Worm (Caenorhabditis elegans): ENCODE results near the gene cgr-1.

Gene cgr-1

DNA sequence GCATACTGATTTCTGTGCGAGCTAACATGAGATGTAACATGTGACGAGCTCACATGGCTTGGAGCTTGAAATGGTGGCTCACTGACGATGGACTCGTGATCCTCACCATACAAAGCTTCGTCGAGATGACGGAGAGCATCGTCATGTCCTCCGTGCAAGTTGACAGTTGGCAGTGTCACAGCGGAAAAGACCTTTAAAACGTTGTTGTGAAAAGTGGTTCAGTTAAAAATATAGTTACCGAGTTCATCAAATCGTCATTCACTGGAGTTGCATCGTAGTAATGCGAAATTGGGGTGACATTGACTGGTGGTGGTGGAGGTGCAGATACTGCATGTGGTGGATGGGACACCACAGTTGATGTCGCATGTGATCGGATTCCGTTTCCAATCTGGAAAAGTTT is 10.2 kb upstream of the cgr-1 start:
- TF ChIP-seq tra-4 (tag; optimal IDR thresholded peaks at IDR 0.05), result no peak
- no peak for TF ChIP-seq tbx-11 (GFP tag; IDR thresholded peaks at IDR 0.05)
- no peak for TF ChIP-seq pes-1 (GFP tag; IDR thresholded peaks at IDR 0.05)
- TF ChIP-seq sea-1 (GFP tag; conservative IDR thresholded peaks at IDR 0.05), result no peak
- TF ChIP-seq aly-1 (tag; optimal IDR thresholded peaks at IDR 0.05), result no peak
- TF ChIP-seq ceh-13 (GFP tag; optimal IDR thresholded peaks at IDR 0.05), result no peak
- no peak for TF ChIP-seq hmg-4 (GFP tag; optimal IDR thresholded peaks at IDR 0.05)
- no peak for TF ChIP-seq hnd-1 (tag; optimal IDR thresholded peaks at IDR 0.05)
- TF ChIP-seq flt-1 (GFP tag; IDR thresholded peaks at IDR 0.05), result no peak
- TF ChIP-seq B0310.2 (tag; optimal IDR thresholded peaks at IDR 0.05), result no peak
- TF ChIP-seq hmbx-1 (tag; optimal IDR thresholded peaks at IDR 0.05), result no peak
- TF ChIP-seq tbx-37 (GFP tag; conservative IDR thresholded peaks at IDR 0.05), result no peak
- no peak for TF ChIP-seq scrt-1 (GFP tag; IDR thresholded peaks at IDR 0.05)
- TF ChIP-seq F13C5.2 (tag; optimal IDR thresholded peaks at IDR 0.05), result no peak
- TF ChIP-seq ceh-36 (tag; optimal IDR thresholded peaks at IDR 0.05), result no peak
- no peak for TF ChIP-seq ama-1 (optimal IDR thresholded peaks at IDR 0.05)
- no peak for TF ChIP-seq ets-7 (tag; optimal IDR thresholded peaks at IDR 0.05)

DNA sequence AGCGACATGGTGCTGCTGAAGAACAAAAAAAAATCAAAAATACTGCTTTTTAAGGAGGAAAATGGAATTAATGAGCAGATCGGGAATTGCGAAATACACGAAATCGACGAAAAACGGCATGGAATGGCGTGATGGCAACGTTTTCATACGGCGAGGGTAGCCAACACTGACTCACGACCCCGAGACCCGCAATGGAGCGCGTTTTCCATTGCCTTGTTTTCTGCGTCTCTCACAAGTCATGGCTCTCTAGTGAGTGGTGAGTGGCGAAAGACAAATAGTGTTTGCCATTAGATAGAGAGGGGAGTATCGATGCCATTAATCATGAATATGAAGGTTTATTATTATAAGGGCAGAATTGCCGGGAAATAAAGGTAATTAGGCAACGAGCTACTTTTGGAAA is 5.5 kb upstream of the cgr-1 start, which contains the start of gene C18B2.4:
Gene C18B2.4 (minus strand): TSS at position 15 of the 400 bp plus-strand sequence.
- TF ChIP-seq tbx-37 (GFP tag; conservative IDR thresholded peaks at IDR 0.05) (0 out of 2 replicates have a peak, but pooled peaks have one; percentile 14), hmg-4 (GFP tag; optimal IDR thresholded peaks at IDR 0.05) (peak; percentile 39), F13C5.2 (tag; optimal IDR thresholded peaks at IDR 0.05) (peak; percentile 7), ceh-13 (GFP tag; optimal IDR thresholded peaks at IDR 0.05) (no peak), sea-1 (GFP tag; conservative IDR thresholded peaks at IDR 0.05) (no peak)

DNA sequence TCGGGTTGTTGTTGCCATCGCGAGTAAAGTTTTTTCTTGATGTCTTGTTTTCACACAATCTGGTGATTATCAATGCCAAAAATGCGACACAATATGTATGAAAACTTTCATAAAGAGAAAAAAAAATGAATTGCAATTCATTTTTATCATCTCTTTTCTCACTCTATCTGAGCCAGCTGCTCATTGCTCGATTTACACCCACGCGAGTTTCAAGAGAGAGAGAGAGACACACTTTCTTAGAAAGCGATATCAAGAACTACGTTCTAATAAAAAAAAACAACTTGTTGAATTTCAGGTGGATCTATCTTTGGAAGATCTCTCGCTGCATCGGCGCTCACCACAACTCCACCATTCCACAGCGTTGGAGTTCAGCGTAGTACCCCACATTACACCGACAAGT is 2.4 kb upstream of the cgr-1 start:
- TF ChIP-seq ets-7 (tag; optimal IDR thresholded peaks at IDR 0.05), result no peak
- no peak for TF ChIP-seq F13C5.2 (tag; optimal IDR thresholded peaks at IDR 0.05)

DNA sequence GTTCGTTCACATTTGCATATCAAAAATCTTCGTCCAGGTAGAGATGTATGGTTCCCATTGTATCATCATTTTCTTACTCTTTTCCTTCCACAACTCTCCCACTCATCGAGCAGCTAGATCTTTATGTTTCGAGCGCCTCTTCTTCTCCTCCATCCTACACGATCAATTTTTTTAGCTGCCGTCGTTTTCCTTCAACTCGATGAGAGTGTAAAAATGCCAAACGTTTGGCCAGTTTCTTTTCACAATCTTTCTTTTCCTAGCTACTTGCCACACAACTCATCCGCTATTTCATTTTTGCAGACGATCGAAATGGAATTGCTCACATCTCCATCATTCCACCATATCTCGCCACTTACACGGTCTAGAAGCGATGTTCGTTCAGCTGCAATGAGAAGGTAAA is 1.3 kb upstream of the cgr-1 start, which contains the start of gene C18B2.3:
Gene C18B2.3 (plus strand): TSS at position 301 of the 400 bp plus-strand sequence.
- TF ChIP-seq tbx-11 (GFP tag; IDR thresholded peaks at IDR 0.05), result no peak
- TF ChIP-seq ets-7 (tag; optimal IDR thresholded peaks at IDR 0.05), result no peak
- no peak for TF ChIP-seq ama-1 (optimal IDR thresholded peaks at IDR 0.05)
- TF ChIP-seq F13C5.2 (tag; optimal IDR thresholded peaks at IDR 0.05), result no peak
- TF ChIP-seq tbx-37 (GFP tag; conservative IDR thresholded peaks at IDR 0.05), result no peak
- TF ChIP-seq tra-4 (tag; optimal IDR thresholded peaks at IDR 0.05), result no peak
- no peak for TF ChIP-seq pes-1 (GFP tag; IDR thresholded peaks at IDR 0.05)
- no peak for TF ChIP-seq aly-1 (tag; optimal IDR thresholded peaks at IDR 0.05)
- TF ChIP-seq flt-1 (GFP tag; IDR thresholded peaks at IDR 0.05), result no peak
- no peak for TF ChIP-seq hnd-1 (tag; optimal IDR thresholded peaks at IDR 0.05)
- no peak for TF ChIP-seq ceh-36 (tag; optimal IDR thresholded peaks at IDR 0.05)
- no peak for TF ChIP-seq ceh-13 (GFP tag; optimal IDR thresholded peaks at IDR 0.05)
- no peak for TF ChIP-seq hmg-4 (GFP tag; optimal IDR thresholded peaks at IDR 0.05)
- no peak for TF ChIP-seq hmbx-1 (tag; optimal IDR thresholded peaks at IDR 0.05)
- TF ChIP-seq B0310.2 (tag; optimal IDR thresholded peaks at IDR 0.05), result no peak
- no peak for TF ChIP-seq sea-1 (GFP tag; conservative IDR thresholded peaks at IDR 0.05)
- no peak for TF ChIP-seq scrt-1 (GFP tag; IDR thresholded peaks at IDR 0.05)

DNA sequence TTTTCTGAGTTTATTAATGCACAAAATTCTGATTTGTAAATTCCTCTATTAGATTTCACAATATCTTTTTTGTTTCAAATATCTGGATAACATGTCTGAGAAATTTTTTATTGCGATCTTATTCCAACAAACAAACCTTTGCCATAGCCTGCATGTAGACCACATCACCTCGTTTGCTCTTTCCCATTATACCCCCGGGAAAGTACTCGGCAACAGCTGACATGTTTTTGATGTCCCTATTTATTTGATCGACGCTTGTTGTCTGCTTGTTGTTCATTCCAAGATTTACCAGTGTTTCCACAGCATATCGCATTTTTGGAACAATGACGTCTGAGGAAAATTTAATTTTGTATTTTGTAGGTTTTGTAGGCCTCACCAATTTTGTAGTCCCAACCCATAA is 397 bp downstream of the cgr-1 start:
- TF ChIP-seq tra-4 (tag; optimal IDR thresholded peaks at IDR 0.05), result no peak

DNA sequence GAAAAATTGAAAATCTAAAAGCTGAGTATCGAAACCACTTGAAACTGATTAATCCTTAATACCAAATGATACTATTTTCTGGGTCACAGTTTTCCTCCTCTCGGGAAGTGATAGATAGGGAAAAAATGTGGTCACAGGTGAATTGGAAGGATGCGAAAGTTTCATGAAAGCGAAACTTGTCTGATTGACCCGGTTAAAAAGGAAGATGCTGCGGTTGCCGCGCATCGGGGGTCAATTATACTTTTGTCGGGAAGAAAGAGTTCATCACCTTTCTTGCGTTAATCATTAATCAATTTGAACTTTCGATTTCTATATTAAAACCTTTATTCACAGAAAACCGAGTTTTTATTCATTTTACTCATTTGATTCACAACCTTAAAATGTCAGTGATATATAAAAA is 3.3 kb downstream of the cgr-1 start:
- TF ChIP-seq hmg-4 (GFP tag; optimal IDR thresholded peaks at IDR 0.05) (no peak), hnd-1 (tag; optimal IDR thresholded peaks at IDR 0.05) (no peak), tbx-11 (GFP tag; IDR thresholded peaks at IDR 0.05) (no peak), sea-1 (GFP tag; conservative IDR thresholded peaks at IDR 0.05) (no peak)

DNA sequence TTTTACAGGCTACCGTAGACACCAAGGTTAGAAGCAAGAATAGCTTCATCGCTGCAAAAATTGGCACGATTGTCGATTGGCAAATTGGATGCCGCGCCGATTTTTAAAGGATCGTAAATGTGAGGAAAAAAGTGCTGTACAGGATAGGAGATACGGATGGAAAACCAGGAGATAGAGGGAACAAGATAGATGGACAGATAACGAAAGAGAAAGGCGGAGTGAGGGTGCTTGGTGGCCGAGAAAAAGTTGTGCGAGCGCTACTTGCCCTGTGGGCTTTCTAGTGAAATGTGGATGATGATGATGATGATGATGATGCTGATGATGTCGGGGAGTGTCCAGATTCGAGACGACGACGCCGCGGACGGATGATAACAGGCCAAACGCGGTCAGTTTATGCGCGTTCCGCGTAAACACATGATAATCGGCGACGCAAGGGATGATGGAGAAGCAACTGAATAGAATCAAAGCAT is 3.9 kb downstream of the cgr-1 start, which contains the start of gene T27A10.6:
Gene T27A10.6 (minus strand): TSS at position 51 of the 470 bp plus-strand sequence.
- TF ChIP-seq tbx-11 (GFP tag; IDR thresholded peaks at IDR 0.05) (no peak), sea-1 (GFP tag; conservative IDR thresholded peaks at IDR 0.05) (no peak), B0310.2 (tag; optimal IDR thresholded peaks at IDR 0.05) (no peak), hnd-1 (tag; optimal IDR thresholded peaks at IDR 0.05) (no peak), tbx-37 (GFP tag; conservative IDR thresholded peaks at IDR 0.05) (no peak), hmbx-1 (tag; optimal IDR thresholded peaks at IDR 0.05) (no peak), pes-1 (GFP tag; IDR thresholded peaks at IDR 0.05) (no peak), F13C5.2 (tag; optimal IDR thresholded peaks at IDR 0.05) (no peak), hmg-4 (GFP tag; optimal IDR thresholded peaks at IDR 0.05) (no peak), ama-1 (optimal IDR thresholded peaks at IDR 0.05) (no peak), scrt-1 (GFP tag; IDR thresholded peaks at IDR 0.05) (no peak), flt-1 (GFP tag; IDR thresholded peaks at IDR 0.05) (no peak), ceh-13 (GFP tag; optimal IDR thresholded peaks at IDR 0.05) (no peak), tra-4 (tag; optimal IDR thresholded peaks at IDR 0.05) (no peak), aly-1 (tag; optimal IDR thresholded peaks at IDR 0.05) (no peak), ets-7 (tag; optimal IDR thresholded peaks at IDR 0.05) (no peak), ceh-36 (tag; optimal IDR thresholded peaks at IDR 0.05) (no peak)

DNA sequence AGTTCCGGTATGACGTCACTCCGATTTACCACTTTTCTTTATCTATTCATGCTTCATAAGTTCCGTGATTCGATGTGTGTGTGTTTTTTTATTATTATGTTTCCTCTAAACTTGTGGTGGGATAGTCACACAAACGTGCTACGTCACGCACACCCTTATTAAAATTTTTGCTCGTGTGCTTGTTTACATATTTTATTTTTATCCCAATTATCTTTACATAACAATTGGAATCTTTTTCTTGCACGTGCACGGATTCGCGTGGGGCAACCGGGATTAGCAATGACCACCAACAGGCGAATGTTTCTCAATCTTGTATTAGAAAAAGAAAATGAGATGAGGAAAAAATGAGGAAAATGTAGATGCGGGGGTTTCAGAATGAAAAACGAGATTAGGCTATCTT is 9.7 kb downstream of the cgr-1 start:
- TF ChIP-seq scrt-1 (GFP tag; IDR thresholded peaks at IDR 0.05) (no peak), ceh-36 (tag; optimal IDR thresholded peaks at IDR 0.05) (no peak)

DNA sequence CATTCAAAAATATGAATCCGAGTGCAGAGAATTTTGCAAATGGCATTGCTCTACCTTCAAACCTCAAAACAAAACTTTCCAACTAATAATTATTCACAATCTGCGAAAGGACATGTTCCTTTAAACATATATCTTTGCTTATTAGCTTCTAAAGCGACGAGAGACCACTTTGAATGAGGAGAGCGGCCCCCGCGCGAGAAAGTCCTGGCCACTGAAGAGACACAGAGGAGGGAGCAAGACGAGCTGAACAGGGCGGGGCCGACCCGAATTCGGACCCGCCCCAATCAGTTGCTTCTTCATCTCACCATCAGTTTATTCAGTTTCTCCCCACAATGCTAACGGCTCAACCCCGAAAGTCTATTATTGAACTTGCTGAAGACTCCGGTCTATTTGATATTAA is 14.6 kb downstream of the cgr-1 start, which contains the start of gene T27A10.2:
Gene T27A10.2 (plus strand): TSS at position 333 of the 400 bp plus-strand sequence.
- TF ChIP-seq tbx-11 (GFP tag; IDR thresholded peaks at IDR 0.05), result no peak
- TF ChIP-seq sea-1 (GFP tag; conservative IDR thresholded peaks at IDR 0.05), result no peak
- TF ChIP-seq ama-1 (optimal IDR thresholded peaks at IDR 0.05), result no peak
- no peak for TF ChIP-seq ets-7 (tag; optimal IDR thresholded peaks at IDR 0.05)
- no peak for TF ChIP-seq hmbx-1 (tag; optimal IDR thresholded peaks at IDR 0.05)

Measured in whole organism, early embryonic.